Fruit fly (Drosophila melanogaster) whole organism, wandering third instar larva: ENCODE data around the gene CG31016.

Experiments used
- CG32264 ChIP-seq: fragments of 200-800 bp; sonication (Bioruptor generic); optimal IDR thresholded peaks from 2 replicates; lab custom pipeline; 2016; ENCODE audit warnings: missing biosample characterization, missing genetic modification characterization
- CG9705 ChIP-seq: fragments of 200-800 bp; sonication (Bioruptor generic); optimal IDR thresholded peaks from 2 replicates; lab custom pipeline; 2018; ENCODE audit warnings: missing biosample characterization, mild to moderate bottlenecking, missing genetic modification characterization
- CrebA ChIP-seq: fragments of 200-800 bp; sonication (Bioruptor generic); optimal IDR thresholded peaks from 2 replicates; lab custom pipeline; 2016; ENCODE audit warnings: missing biosample characterization, mild to moderate bottlenecking, missing genetic modification characterization, borderline replicate concordance
- Dfd ChIP-seq: fragments of >200 bp; optimal IDR thresholded peaks from 2 replicates; lab custom pipeline; 2017; ENCODE audit warnings: missing biosample characterization, missing genetic modification characterization
- Dif ChIP-seq: fragments of 200-275, 200-300 bp; sonication (Bioruptor generic); optimal IDR thresholded peaks from 2 replicates; lab custom pipeline; 2018; ENCODE audit warnings: missing biosample characterization, missing genetic modification characterization; ENCODE audit not compliant: partially characterized antibody
- GATAd ChIP-seq: sonication (Bioruptor generic); optimal IDR thresholded peaks from 2 replicates; lab custom pipeline; 2016; ENCODE audit warnings: missing biosample characterization, missing genetic modification characterization
- HLH106 ChIP-seq: fragments of 200-800 bp; optimal IDR thresholded peaks from 3 replicates; lab custom pipeline; 2019; ENCODE audit warnings: missing biosample characterization, mild to moderate bottlenecking, missing genetic modification characterization, moderate library complexity
- Hnf4 ChIP-seq: fragments of 200-800 bp; sonication (Bioruptor generic); optimal IDR thresholded peaks from 2 replicates; lab custom pipeline; 2016; ENCODE audit warnings: missing biosample characterization, mild to moderate bottlenecking, missing genetic modification characterization
- Hr78 ChIP-seq: fragments of >200 bp; optimal IDR thresholded peaks from 2 replicates; lab custom pipeline; 2017; ENCODE audit warnings: missing biosample characterization, missing genetic modification characterization
- Hr83 ChIP-seq: fragments of 200-300 bp; sonication (Bioruptor generic); optimal IDR thresholded peaks from 2 replicates; lab custom pipeline; 2016; ENCODE audit warnings: missing biosample characterization, mild to moderate bottlenecking, missing genetic modification characterization, moderate library complexity; ENCODE audit not compliant: poor library complexity, severe bottlenecking
- Jra ChIP-seq: sonication (Bioruptor generic); optimal IDR thresholded peaks from 2 replicates; lab custom pipeline; 2016; ENCODE audit warnings: missing biosample characterization, missing genetic modification characterization
- Mio ChIP-seq: sonication (Bioruptor generic); optimal IDR thresholded peaks from 2 replicates; lab custom pipeline; 2016; ENCODE audit warnings: missing biosample characterization, missing genetic modification characterization
- Myc ChIP-seq: fragments of >200 bp; optimal IDR thresholded peaks from 2 replicates; lab custom pipeline; 2017
- N ChIP-seq: fragments of >200 bp; optimal IDR thresholded peaks from 2 replicates; lab custom pipeline; 2018; ENCODE audit warnings: missing biosample characterization, missing external identifiers, missing genetic modification characterization
- OdsH ChIP-seq: fragments of 200-800 bp; sonication (Bioruptor generic); optimal IDR thresholded peaks from 2 replicates; lab custom pipeline; 2016; ENCODE audit warnings: missing biosample characterization, mild to moderate bottlenecking, missing genetic modification characterization
- Rel ChIP-seq, 2 experiments: fragments of 200-800 bp; sonication (Bioruptor generic) in 1 of 2; optimal IDR thresholded peaks; 2 replicates in 1 of 2; 3 replicates in 1 of 2; lab custom pipeline; 2016 to 2019; ENCODE audit warnings: mild to moderate bottlenecking in 2 of 2, missing biosample characterization in 2 of 2, missing genetic modification characterization in 2 of 2, moderate library complexity in 1 of 2
- Sp1 ChIP-seq: fragments of 200-800 bp; sonication (Bioruptor generic); optimal IDR thresholded peaks from 3 replicates; lab custom pipeline; 2019; ENCODE audit warnings: missing biosample characterization, mild to moderate bottlenecking, missing genetic modification characterization, moderate library complexity
- Vsx2 ChIP-seq: fragments of 200-300, 225-300 bp; sonication (Bioruptor generic); optimal IDR thresholded peaks from 2 replicates; lab custom pipeline; 2018; ENCODE audit warnings: missing biosample characterization, missing genetic modification characterization; ENCODE audit not compliant: partially characterized antibody
- br ChIP-seq: fragments of 200-800 bp; sonication (Bioruptor generic); optimal IDR thresholded peaks from 2 replicates; lab custom pipeline; 2016; ENCODE audit warnings: missing biosample characterization, missing genetic modification characterization
- brk ChIP-seq: fragments of 200-800 bp; sonication (Bioruptor generic); optimal IDR thresholded peaks from 2 replicates; lab custom pipeline; 2016; ENCODE audit warnings: missing biosample characterization, mild to moderate bottlenecking, missing genetic modification characterization
- dl ChIP-seq, 2 experiments: fragments of 175-275, 200-275 bp in 1 of 2; fragments of 200-275 bp in 1 of 2; sonication (Bioruptor generic); optimal IDR thresholded peaks; lab custom pipeline; 2018; ENCODE audit warnings: mild to moderate bottlenecking in 2 of 2, missing biosample characterization in 2 of 2, missing genetic modification characterization in 2 of 2, moderate library complexity in 2 of 2; ENCODE audit not compliant: partially characterized antibody in 2 of 2, insufficient read depth in 1 of 2
- dmrt93B ChIP-seq: fragments of 200-800 bp; sonication (Bioruptor generic); optimal IDR thresholded peaks from 2 replicates; lab custom pipeline; 2018; ENCODE audit warnings: missing biosample characterization, mild to moderate bottlenecking, missing genetic modification characterization
- dsf ChIP-seq: sonication (Bioruptor generic); optimal IDR thresholded peaks from 2 replicates; lab custom pipeline; 2016; ENCODE audit warnings: missing biosample characterization, missing genetic modification characterization, borderline replicate concordance
- ey ChIP-seq: fragments of 200-800 bp; sonication (Bioruptor generic); optimal IDR thresholded peaks from 2 replicates; lab custom pipeline; 2016; ENCODE audit warnings: missing biosample characterization, missing genetic modification characterization
- foxo ChIP-seq, 2 experiments: fragments of 200-800 bp; sonication (Bioruptor generic); optimal IDR thresholded peaks; 2 replicates in 1 of 2; 3 replicates in 1 of 2; lab custom pipeline; 2016 to 2017; ENCODE audit warnings: missing biosample characterization in 2 of 2, missing genetic modification characterization in 2 of 2
- fru ChIP-seq: fragments of 200-800 bp; sonication (Bioruptor generic); optimal IDR thresholded peaks from 3 replicates; lab custom pipeline; 2016; ENCODE audit warnings: missing biosample characterization, mild to moderate bottlenecking, missing genetic modification characterization
- h ChIP-seq: fragments of 200-800 bp; sonication (Bioruptor generic); optimal IDR thresholded peaks from 3 replicates; lab custom pipeline; 2016; ENCODE audit warnings: missing biosample characterization, mild to moderate bottlenecking, missing genetic modification characterization
- jim ChIP-seq: fragments of 175-275, 200-325 bp; sonication (Bioruptor generic); optimal IDR thresholded peaks from 2 replicates; lab custom pipeline; 2016; ENCODE audit warnings: missing biosample characterization, mild to moderate bottlenecking, missing genetic modification characterization
- lola ChIP-seq: fragments of >200 bp; optimal IDR thresholded peaks from 2 replicates; lab custom pipeline; 2017; ENCODE audit warnings: missing biosample characterization, missing genetic modification characterization
- pan ChIP-seq: fragments of >200 bp; optimal IDR thresholded peaks from 2 replicates; lab custom pipeline; 2017
- psq ChIP-seq: fragments of 200-800 bp; sonication (Bioruptor generic); optimal IDR thresholded peaks from 3 replicates; lab custom pipeline; 2017; ENCODE audit warnings: missing biosample characterization, mild to moderate bottlenecking, missing genetic modification characterization, moderate library complexity
- rgr ChIP-seq: fragments of 200-800 bp; sonication (Bioruptor generic); optimal IDR thresholded peaks from 3 replicates; lab custom pipeline; 2016; ENCODE audit warnings: missing biosample characterization, mild to moderate bottlenecking, missing genetic modification characterization
- sage ChIP-seq: fragments of 200-800 bp; sonication (Bioruptor generic); optimal IDR thresholded peaks from 2 replicates; lab custom pipeline; 2016; ENCODE audit warnings: missing biosample characterization, mild to moderate bottlenecking, missing genetic modification characterization
- sv ChIP-seq: fragments of 200-800 bp; sonication (Bioruptor generic); optimal IDR thresholded peaks from 3 replicates; lab custom pipeline; 2016; ENCODE audit warnings: missing biosample characterization, missing genetic modification characterization
- tai ChIP-seq: sonication (Bioruptor generic); optimal IDR thresholded peaks from 2 replicates; lab custom pipeline; 2016; ENCODE audit warnings: missing biosample characterization, missing genetic modification characterization
- woc ChIP-seq: sonication (Bioruptor generic); optimal IDR thresholded peaks from 2 replicates; lab custom pipeline; 2016; ENCODE audit warnings: missing biosample characterization, mild to moderate bottlenecking, missing genetic modification characterization

Gene CG31016

DNA sequence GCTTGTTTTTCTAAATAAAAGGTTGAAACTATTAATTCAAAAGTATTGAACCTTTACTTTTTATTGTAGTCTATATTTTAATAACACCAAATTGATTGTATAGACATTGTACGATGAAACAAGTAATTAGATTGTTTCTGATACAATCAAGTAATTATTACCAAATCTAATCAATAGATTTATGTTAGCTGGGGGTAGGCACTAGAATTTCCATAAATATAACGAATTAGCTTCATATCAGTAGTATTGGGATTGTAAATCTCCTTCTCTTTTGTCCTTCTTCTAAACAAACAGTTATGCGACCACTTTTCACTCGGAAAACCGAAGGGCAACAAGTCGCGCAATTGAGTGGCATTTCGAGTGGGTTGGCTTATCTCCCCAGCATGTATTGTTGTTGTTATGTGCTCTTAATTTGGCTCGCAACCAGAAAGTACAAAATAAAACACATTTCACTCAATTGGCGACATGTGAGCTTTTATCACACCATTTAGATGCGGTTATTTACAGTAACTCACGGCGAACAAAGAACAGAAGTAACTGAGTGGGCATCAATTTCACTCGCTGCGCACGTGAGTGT, 6.5 kb upstream of the CG31016 start:
- TF ChIP-seq CG32264 (no peak), Dif (GFP tag; lab: Kevin White, UChicago) (no peak), Jra (GFP tag; lab: Kevin White, UChicago) (no peak), N (GFP tag; lab: Kevin White, UChicago) (no peak), Rel (GFP tag; optimal IDR thresholded peaks at IDR 0.05; lab: Kevin White, UChicago) (no peak), Rel (tag; optimal IDR thresholded peaks at IDR 0.05; lab: Kevin White, UChicago) (peak; percentile 26), lola (no peak)

DNA sequence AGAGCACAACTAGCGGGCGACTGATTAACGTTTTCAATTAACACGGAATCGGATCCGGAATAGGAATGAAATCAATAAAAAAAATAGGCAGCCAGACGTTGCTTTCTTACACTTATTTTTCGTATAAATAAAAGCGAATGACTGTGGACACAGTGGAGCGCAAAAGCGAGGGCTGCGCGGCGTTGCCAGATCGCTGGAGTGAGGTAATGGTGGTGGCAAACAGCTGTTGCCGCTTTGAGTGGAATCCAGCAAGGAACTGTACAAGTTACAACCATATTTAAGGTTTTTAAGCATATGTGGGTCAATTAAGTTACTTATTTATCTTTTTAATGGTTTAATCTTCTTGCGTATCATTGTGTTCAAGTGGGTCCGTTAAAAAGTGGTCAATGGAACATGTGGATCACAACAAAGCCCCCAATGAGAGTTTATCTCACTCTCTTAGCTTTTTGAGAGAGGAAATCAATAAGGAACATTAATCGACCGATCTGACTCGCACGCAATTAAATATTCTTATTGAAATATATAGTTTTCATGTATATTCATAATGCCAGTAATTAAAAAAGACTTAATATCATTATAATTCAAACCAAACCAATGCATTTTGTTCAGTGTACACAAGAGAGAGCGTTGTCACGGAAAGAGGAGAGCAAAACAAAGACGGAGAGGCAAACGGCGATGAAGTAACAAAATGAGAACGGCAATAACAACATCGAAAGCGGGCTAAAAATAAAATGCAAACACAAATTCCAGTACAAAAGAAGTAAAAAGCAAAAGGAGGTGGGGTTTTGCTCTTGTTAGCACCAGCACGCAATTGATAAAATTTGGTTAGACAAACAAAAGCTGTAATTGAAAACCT, 5.6 kb upstream of the CG31016 start:
- TF ChIP-seq Rel (GFP tag; optimal IDR thresholded peaks at IDR 0.05; lab: Kevin White, UChicago) (peak; percentile 20), Rel (tag; optimal IDR thresholded peaks at IDR 0.05; lab: Kevin White, UChicago) (peak; percentile 62), HLH106 (tag; lab: Kevin White, UChicago) (peak; percentile 83), sage (GFP tag; lab: Kevin White, UChicago) (peak; percentile 87), OdsH (peak; percentile 90), CG32264 (peak; percentile 84), Jra (GFP tag; lab: Kevin White, UChicago) (peak; percentile 72), Dfd (GFP tag; lab: Kevin White, UChicago) (no peak), Hr83 (GFP tag; lab: Kevin White, UChicago) (peak; percentile 48), dsf (GFP tag; lab: Kevin White, UChicago) (peak; percentile 65), Vsx2 (GFP tag; lab: Kevin White, UChicago) (no peak), br (GFP tag; lab: Kevin White, UChicago) (peak; percentile 94), tai (GFP tag; lab: Kevin White, UChicago) (no peak), Hnf4 (peak; percentile 89), CrebA (GFP tag; lab: Kevin White, UChicago) (peak; percentile 63), Sp1 (GFP tag; lab: Kevin White, UChicago) (peak; percentile 84), h (GFP tag; lab: Kevin White, UChicago) (peak; percentile 96), fru (peak; percentile 92), GATAd (no peak), Dif (GFP tag; lab: Kevin White, UChicago) (peak; percentile 43), rgr (peak; percentile 91), Myc (lab: Kevin White, UChicago) (no peak), dmrt93B (GFP tag; lab: Kevin White, UChicago) (peak; percentile 66), sv (GFP tag; lab: Kevin White, UChicago) (peak; percentile 43), woc (peak; percentile 65), foxo (GFP tag; optimal IDR thresholded peaks at IDR 0.05; lab: Kevin White, UChicago) (peak; percentile 67 to 95), CG9705 (peak; percentile 31), brk (GFP tag; lab: Kevin White, UChicago) (peak; percentile 84), ey (GFP tag; lab: Kevin White, UChicago) (peak; percentile 92), psq (GFP tag; lab: Kevin White, UChicago) (peak; percentile 96), Mio (GFP tag; lab: Kevin White, UChicago) (no peak)

DNA sequence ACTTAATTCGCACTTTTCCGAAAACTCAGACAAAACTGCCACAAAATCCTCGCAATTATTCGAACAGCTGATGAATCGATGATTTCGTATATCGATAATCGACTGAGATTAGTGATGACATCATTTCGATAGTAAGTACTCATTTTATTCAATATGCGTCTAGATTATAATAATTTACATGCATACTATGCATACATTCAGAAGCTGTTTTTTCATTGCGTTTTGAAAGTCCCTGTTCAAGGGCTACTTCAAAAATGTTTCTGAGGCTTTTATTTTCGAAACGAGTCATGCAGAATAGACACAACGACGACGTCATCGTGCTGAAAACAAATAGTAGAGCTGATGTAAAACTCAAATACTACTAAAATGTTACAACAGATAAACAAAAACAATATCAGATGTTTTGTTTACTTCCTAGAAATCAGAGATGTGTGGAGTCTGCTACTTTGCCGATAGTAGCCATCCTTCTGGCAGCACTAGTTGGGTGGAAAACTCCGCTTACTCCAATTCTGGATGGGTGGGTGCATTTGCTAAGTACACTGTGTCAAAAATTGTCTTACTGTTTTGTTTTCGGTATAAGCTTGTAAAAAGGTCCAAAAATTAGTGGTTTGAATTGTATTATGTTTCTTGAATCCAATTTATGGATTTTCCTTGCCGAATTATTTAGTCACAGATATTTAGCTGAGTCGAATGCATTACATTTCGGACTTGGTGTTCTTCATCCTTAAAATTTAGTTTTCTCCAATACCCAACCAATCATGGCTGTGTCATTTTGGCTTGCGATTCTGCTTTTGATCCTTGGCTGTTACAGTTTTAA, 4.3 kb upstream of the CG31016 start, which contains the start of the genes CG2246 and CG31021:
TSS of gene CG2246 (minus strand) at position 50 of the 817 bp plus-strand sequence.
TSS of gene CG31021 (plus strand) at position 767 of the 817 bp plus-strand sequence.
- TF ChIP-seq CG9705 (peak; percentile 22), lola (no peak), HLH106 (tag; lab: Kevin White, UChicago) (peak; percentile 32), sv (GFP tag; lab: Kevin White, UChicago) (peak; percentile 74), jim (GFP tag; lab: Kevin White, UChicago) (no peak), Sp1 (GFP tag; lab: Kevin White, UChicago) (no peak), dsf (GFP tag; lab: Kevin White, UChicago) (peak; percentile 17), rgr (peak; percentile 49), psq (GFP tag; lab: Kevin White, UChicago) (no peak), OdsH (peak; percentile 1), Myc (lab: Kevin White, UChicago) (no peak), br (GFP tag; lab: Kevin White, UChicago) (peak; percentile 31), brk (GFP tag; lab: Kevin White, UChicago) (peak; percentile 10), Mio (GFP tag; lab: Kevin White, UChicago) (no peak), dl (GFP tag; optimal IDR thresholded peaks at IDR 0.05; lab: Kevin White, UChicago; ENCODE audit: insufficient read depth in 1 of 2, partially characterized antibody in 2 of 2) (no peak), Hr83 (GFP tag; lab: Kevin White, UChicago) (no peak), Vsx2 (GFP tag; lab: Kevin White, UChicago) (no peak), Hr78 (GFP tag; lab: Kevin White, UChicago) (no peak), Dif (GFP tag; lab: Kevin White, UChicago) (no peak), foxo (GFP tag; optimal IDR thresholded peaks at IDR 0.05; lab: Kevin White, UChicago) (peak in 1 of 2 experiments; percentile 62), Hnf4 (no peak), sage (GFP tag; lab: Kevin White, UChicago) (no peak), Jra (GFP tag; lab: Kevin White, UChicago) (peak; percentile 42), fru (peak; percentile 74), dmrt93B (GFP tag; lab: Kevin White, UChicago) (peak; percentile 2), pan (lab: Kevin White, UChicago) (no peak), Rel (GFP tag; optimal IDR thresholded peaks at IDR 0.05; lab: Kevin White, UChicago) (no peak), Rel (tag; optimal IDR thresholded peaks at IDR 0.05; lab: Kevin White, UChicago) (no peak), ey (GFP tag; lab: Kevin White, UChicago) (peak; percentile 29), CrebA (GFP tag; lab: Kevin White, UChicago) (no peak)
